Worm (Caenorhabditis elegans): ENCODE measurements around the gene mrpl-22.

mrpl-22 gene

DNA sequence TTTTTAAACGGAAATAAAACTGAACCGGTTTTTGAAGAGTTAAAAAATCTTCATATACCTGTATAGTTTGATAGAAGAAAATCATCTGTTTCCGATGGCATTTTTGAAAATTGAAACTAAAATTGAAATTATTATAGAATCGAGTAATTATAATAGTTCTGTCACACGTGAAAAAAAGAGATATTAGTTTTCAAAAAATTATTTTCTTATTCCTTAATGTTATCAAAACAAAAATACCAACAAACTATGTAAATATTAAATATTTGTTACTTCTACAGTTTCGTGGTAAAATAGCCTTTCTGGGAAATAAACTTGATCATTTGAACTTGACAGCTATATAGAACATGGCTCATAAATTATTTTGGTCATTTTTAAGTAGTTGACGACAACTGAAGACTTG lies 13.8 kb downstream of the mrpl-22 start, which contains the start of gene swt-4:
swt-4 (minus strand) TSS at position 101 of the 400 bp plus-strand sequence.
- TF ChIP-seq nhr-76 (tag; optimal IDR thresholded peaks at IDR 0.05): no peak

DNA sequence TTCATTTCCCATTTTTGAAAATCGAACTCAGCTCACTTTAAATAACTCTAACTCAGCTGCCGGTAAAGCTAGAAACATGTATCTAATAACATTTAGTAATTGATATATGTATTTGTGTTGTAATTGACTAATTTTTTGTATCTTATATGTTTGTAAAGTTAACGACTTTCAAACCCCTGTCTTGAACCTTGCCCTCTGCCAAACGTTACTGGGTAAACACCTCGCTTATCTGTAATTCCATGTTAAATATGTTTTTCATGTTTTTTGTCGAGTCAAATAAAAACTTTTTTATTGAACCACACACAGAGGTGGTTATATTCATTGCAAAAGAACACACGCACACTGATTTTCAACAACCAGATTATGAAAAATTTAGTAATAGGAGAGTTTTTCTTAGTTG lies 14.5 kb downstream of the mrpl-22 start:
- TF ChIP-seq R02D3.7 (tag; optimal IDR thresholded peaks at IDR 0.05) (no peak), lsy-12 (tag; optimal IDR thresholded peaks at IDR 0.05) (peak; percentile 3), pha-4 (tag; optimal IDR thresholded peaks at IDR 0.05) (peak; percentile 48)

DNA sequence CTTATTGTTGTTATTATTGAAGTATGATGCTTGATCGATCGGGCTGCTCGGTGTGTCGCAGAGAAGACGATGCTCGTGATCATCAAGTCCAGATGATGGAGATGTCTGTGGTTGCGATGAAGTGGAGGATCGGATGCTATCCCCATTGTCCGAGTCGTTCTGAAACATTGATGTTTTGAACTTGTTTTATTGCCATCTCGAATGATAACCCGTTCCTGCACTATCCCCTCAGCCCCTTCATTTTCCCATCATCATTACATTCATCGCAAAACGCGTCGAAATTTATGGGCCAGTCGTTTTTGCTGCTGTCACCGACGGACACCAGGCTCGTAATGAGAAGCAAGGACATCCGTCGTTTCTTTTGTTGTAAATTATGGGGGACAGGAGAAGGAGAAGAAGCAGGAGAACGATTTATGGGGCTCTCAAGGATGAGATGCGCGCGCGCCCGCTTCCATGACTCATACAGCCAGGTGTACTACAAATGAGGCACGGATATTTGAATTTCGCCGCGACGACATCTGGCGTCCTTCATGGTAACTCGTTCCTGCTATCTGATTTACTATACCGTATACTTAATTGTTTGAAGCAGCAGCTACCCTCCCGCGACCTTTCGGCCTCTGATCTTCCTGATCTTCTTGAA lies 16.7 kb downstream of the mrpl-22 start:
- TF ChIP-seq ama-1 (optimal IDR thresholded peaks at IDR 0.05) (peak; percentile 52), egl-5 (tag; optimal IDR thresholded peaks at IDR 0.05) (peak; percentile 12), nhr-25 (tag; optimal IDR thresholded peaks at IDR 0.05) (peak; percentile 20), mml-1 (tag; optimal IDR thresholded peaks at IDR 0.05) (no peak)

DNA sequence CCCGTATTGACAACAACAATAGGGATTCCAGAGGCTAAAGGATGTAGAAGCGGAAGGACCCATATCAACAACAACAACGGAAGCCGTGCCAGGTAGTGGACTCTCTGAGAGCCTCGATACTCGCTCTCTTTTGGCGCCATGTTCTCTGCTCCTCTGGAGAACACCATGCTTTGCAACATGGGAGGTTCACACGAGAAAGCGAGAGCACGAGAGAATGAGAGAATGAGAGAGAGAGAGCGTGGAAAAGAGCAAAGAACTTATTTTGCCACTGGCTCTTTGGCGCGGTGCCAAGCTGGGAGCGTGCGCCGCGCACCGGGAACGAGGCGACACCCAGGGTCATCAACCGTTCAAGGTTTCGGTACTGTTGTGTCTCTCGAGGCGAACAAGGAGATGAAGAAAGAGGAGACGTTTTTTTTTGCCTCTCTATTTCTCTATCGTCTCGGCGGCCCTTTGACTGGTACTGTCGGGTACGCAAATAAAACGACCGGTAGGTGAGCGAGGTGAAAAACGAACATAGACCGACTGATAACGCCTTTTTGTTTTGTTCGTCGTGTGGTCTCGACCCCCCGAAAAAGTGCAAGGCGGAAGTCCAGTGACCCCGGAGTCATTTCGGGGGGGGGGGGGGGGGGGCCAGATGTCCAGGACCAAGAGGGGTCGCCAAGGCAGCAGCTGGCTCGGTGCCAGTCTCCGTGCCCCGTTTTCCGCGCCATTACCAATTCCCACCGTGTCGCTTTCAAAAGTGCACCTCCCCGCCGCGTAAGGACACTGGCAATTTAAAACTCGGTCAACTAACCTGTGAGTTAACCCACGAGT lies 17.5 kb downstream of the mrpl-22 start, which contains the start of gene Y39A1A.10:
Y39A1A.10 (plus strand) TSS at position 139 of the 813 bp plus-strand sequence.
- TF ChIP-seq unc-62 (GFP tag; optimal IDR thresholded peaks at IDR 0.05) (no peak), egl-27 (tag; optimal IDR thresholded peaks at IDR 0.05) (no peak), nhr-237 (tag; optimal IDR thresholded peaks at IDR 0.05) (no peak), unc-39 (tag; optimal IDR thresholded peaks at IDR 0.05) (no peak), pha-4 (tag; optimal IDR thresholded peaks at IDR 0.05) (peak; percentile 81), ceh-9 (tag; optimal IDR thresholded peaks at IDR 0.05) (no peak), nfya-1 (tag; optimal IDR thresholded peaks at IDR 0.05; ENCODE audit: insufficient read depth) (peak; percentile 27), fos-1 (tag; optimal IDR thresholded peaks at IDR 0.05) (no peak), elt-2 (tag; optimal IDR thresholded peaks at IDR 0.05) (peak; percentile 24), tbx-2 (tag; optimal IDR thresholded peaks at IDR 0.05) (peak; percentile 39), nhr-43 (tag; optimal IDR thresholded peaks at IDR 0.05; ENCODE audit: poor library complexity, severe bottlenecking) (no peak), zag-1 (tag; optimal IDR thresholded peaks at IDR 0.05) (no peak), elt-3 (tag; optimal IDR thresholded peaks at IDR 0.05) (no peak), daf-12 (tag; optimal IDR thresholded peaks at IDR 0.05) (no peak), jun-1 (tag; optimal IDR thresholded peaks at IDR 0.05) (peak; percentile 33), sea-2 (GFP tag; optimal IDR thresholded peaks at IDR 0.05) (no peak), hmg-11 (tag; optimal IDR thresholded peaks at IDR 0.05) (peak; percentile 31), snpc-4 (tag; optimal IDR thresholded peaks at IDR 0.05) (no peak), ceh-16 (tag; optimal IDR thresholded peaks at IDR 0.05) (no peak), ZK546.5 (tag; optimal IDR thresholded peaks at IDR 0.05) (no peak), ztf-11 (tag; optimal IDR thresholded peaks at IDR 0.05) (no peak), nhr-11 (tag; optimal IDR thresholded peaks at IDR 0.05) (peak; percentile 24), nhr-76 (tag; optimal IDR thresholded peaks at IDR 0.05) (no peak), ztf-4 (tag; optimal IDR thresholded peaks at IDR 0.05) (no peak), nhr-25 (tag; optimal IDR thresholded peaks at IDR 0.05) (peak; percentile 83), ceh-82 (tag; optimal IDR thresholded peaks at IDR 0.05) (no peak), nhr-23 (tag; optimal IDR thresholded peaks at IDR 0.05) (peak; percentile 68), ceh-28 (tag; optimal IDR thresholded peaks at IDR 0.05) (peak; percentile 21), lin-39 (tag; optimal IDR thresholded peaks at IDR 0.05) (peak; percentile 37), egl-5 (tag; optimal IDR thresholded peaks at IDR 0.05) (no peak), fkh-10 (GFP tag; optimal IDR thresholded peaks at IDR 0.05) (no peak), mdl-1 (tag; optimal IDR thresholded peaks at IDR 0.05) (no peak), fkh-2 (tag; optimal IDR thresholded peaks at IDR 0.05) (no peak)

Data from whole organism, L3 larva.